Worm (Caenorhabditis elegans) whole organism, young adult: ENCODE measurements around the gene dhps-1.

Experiments used
- B0019.2 ChIP-seq: fragments of 200-800 bp; sonication (Bioruptor generic); conservative IDR thresholded peaks from 2 replicates; pipeline ENCODE4 v1.3.6; 2022; ENCODE audit warnings: missing genetic modification reagents, missing genetic modification characterization, missing compliant biosample characterization
- B0261.1 ChIP-seq: sonication (generic microtip); optimal IDR thresholded peaks from 2 replicates; lab custom pipeline; 2016; ENCODE audit warnings: mild to moderate bottlenecking, missing genetic modification characterization, moderate library complexity, missing compliant biosample characterization
- C17E4.6 ChIP-seq: fragments of 200-800 bp; sonication (Bioruptor generic); IDR thresholded peaks from 2 replicates; pipeline ENCODE4 v1.3.6; 2022; ENCODE audit warnings: missing genetic modification reagents, missing genetic modification characterization, missing compliant biosample characterization
- F37B4.10 ChIP-seq: fragments of 200-800 bp; sonication (Bioruptor generic); IDR thresholded peaks from 2 replicates; pipeline ENCODE4 v1.3.6; 2022; ENCODE audit warnings: missing genetic modification characterization, missing compliant biosample characterization
- F39B2.1 ChIP-seq: fragments of 200-800 bp; sonication (Bioruptor generic); IDR thresholded peaks from 2 replicates; pipeline ENCODE4 v1.3.6; 2022; ENCODE audit warnings: missing genetic modification reagents, missing genetic modification characterization, missing compliant biosample characterization
- F52B5.7 ChIP-seq: sonication (generic microtip); optimal IDR thresholded peaks from 2 replicates; lab custom pipeline; 2016; ENCODE audit warnings: mild to moderate bottlenecking, missing genetic modification characterization, missing compliant biosample characterization
- F55B11.4 ChIP-seq: sonication (generic microtip); optimal IDR thresholded peaks from 2 replicates; lab custom pipeline; 2016; ENCODE audit warnings: missing compliant biosample characterization, missing genetic modification characterization, borderline replicate concordance; ENCODE audit not compliant: insufficient read depth
- F57A8.1 ChIP-seq: fragments of 200-800 bp; sonication (Bioruptor generic); optimal IDR thresholded peaks from 2 replicates; lab custom pipeline; 2018; ENCODE audit warnings: mild to moderate bottlenecking, missing genetic modification characterization, moderate library complexity, missing compliant biosample characterization
- F57C9.4 ChIP-seq: sonication (generic microtip); optimal IDR thresholded peaks from 2 replicates; lab custom pipeline; 2017; ENCODE audit warnings: mild to moderate bottlenecking, missing genetic modification characterization, missing compliant biosample characterization
- T07F8.4 ChIP-seq: sonication (generic microtip); optimal IDR thresholded peaks from 2 replicates; lab custom pipeline; 2016; ENCODE audit warnings: mild to moderate bottlenecking, missing genetic modification characterization, moderate library complexity, missing compliant biosample characterization
- T26A5.8 ChIP-seq: sonication (generic microtip); optimal IDR thresholded peaks from 2 replicates; lab custom pipeline; 2016; ENCODE audit warnings: missing genetic modification characterization, missing compliant biosample characterization
- Y67H2A.10 ChIP-seq: fragments of 200-800 bp; sonication (Bioruptor generic); conservative IDR thresholded peaks from 2 replicates; pipeline ENCODE4 v1.3.6; 2022; ENCODE audit warnings: missing genetic modification reagents, missing genetic modification characterization, missing compliant biosample characterization
- aptf-2 ChIP-seq: fragments of 200-800 bp; sonication (Bioruptor generic); conservative IDR thresholded peaks from 2 replicates; pipeline ENCODE4 v1.3.6; 2022; ENCODE audit warnings: missing genetic modification reagents, missing genetic modification characterization, missing compliant biosample characterization
- atf-7 ChIP-seq: sonication (generic microtip); optimal IDR thresholded peaks from 2 replicates; lab custom pipeline; 2017; ENCODE audit warnings: mild to moderate bottlenecking, missing genetic modification characterization, missing compliant biosample characterization
- athp-1 ChIP-seq: sonication (generic microtip); optimal IDR thresholded peaks from 2 replicates; lab custom pipeline; 2017; ENCODE audit warnings: mild to moderate bottlenecking, missing genetic modification characterization, missing compliant biosample characterization
- attf-5 ChIP-seq: fragments of 200-800 bp; sonication (Bioruptor generic); optimal IDR thresholded peaks from 2 replicates; lab custom pipeline; 2018; ENCODE audit warnings: mild to moderate bottlenecking, missing genetic modification characterization, missing compliant biosample characterization
- ceh-27 ChIP-seq: fragments of 200-800 bp; sonication (Bioruptor generic); optimal IDR thresholded peaks from 2 replicates; lab custom pipeline; 2018; ENCODE audit warnings: mild to moderate bottlenecking, missing genetic modification characterization, moderate library complexity, missing compliant biosample characterization
- ceh-40 ChIP-seq: fragments of 200-800 bp; sonication (Bioruptor generic); IDR thresholded peaks from 2 replicates; pipeline ENCODE4 v1.3.6; 2022; ENCODE audit warnings: missing genetic modification characterization, missing compliant biosample characterization
- ceh-91 ChIP-seq: fragments of 200-800 bp; sonication (Bioruptor generic); IDR thresholded peaks from 2 replicates; pipeline ENCODE4 v1.3.6; 2022; ENCODE audit warnings: missing genetic modification reagents, missing genetic modification characterization, missing compliant biosample characterization
- chd-7 ChIP-seq: sonication (generic microtip); optimal IDR thresholded peaks from 2 replicates; lab custom pipeline; 2016; ENCODE audit warnings: mild to moderate bottlenecking, missing genetic modification characterization, moderate library complexity, missing compliant biosample characterization
- dox-1 ChIP-seq: fragments of 200-800 bp; sonication (Bioruptor generic); IDR thresholded peaks from 2 replicates; pipeline ENCODE4 v1.3.6; 2022; ENCODE audit warnings: missing genetic modification reagents, missing genetic modification characterization, missing compliant biosample characterization
- efl-1 ChIP-seq: fragments of 150-350 bp; optimal IDR thresholded peaks from 2 replicates; lab custom pipeline; 2014; ENCODE audit warnings: missing biosample characterization, missing genetic modification reagents, missing genetic modification characterization
- gei-17 ChIP-seq: fragments of 200-800 bp; sonication (Bioruptor generic); optimal IDR thresholded peaks from 2 replicates; lab custom pipeline; 2018; ENCODE audit warnings: mild to moderate bottlenecking, missing genetic modification characterization, missing compliant biosample characterization
- hmg-20 ChIP-seq: fragments of 200-800 bp; sonication (Bioruptor generic); IDR thresholded peaks from 2 replicates; pipeline ENCODE4 v1.3.6; 2022; ENCODE audit warnings: missing genetic modification reagents, missing genetic modification characterization, missing compliant biosample characterization
- hsf-1 ChIP-seq: fragments of 200-800 bp; sonication (Bioruptor generic); IDR thresholded peaks from 2 replicates; pipeline ENCODE4 v1.3.6; 2022; ENCODE audit warnings: missing genetic modification reagents, missing genetic modification characterization, missing compliant biosample characterization
- let-607 ChIP-seq, 2 experiments: fragments of 200-800 bp in 1 of 2; sonication (Bioruptor generic) in 1 of 2; sonication (generic microtip) in 1 of 2; optimal IDR thresholded peaks; 2 replicates each; lab custom pipeline; 2016 to 2018; ENCODE audit warnings: mild to moderate bottlenecking in 2 of 2, missing compliant biosample characterization in 2 of 2, missing genetic modification characterization in 2 of 2, moderate library complexity in 2 of 2, missing genotype in 1 of 2
- lin-26 ChIP-seq: fragments of 200-800 bp; sonication (Bioruptor generic); IDR thresholded peaks from 2 replicates; pipeline ENCODE4 v1.3.6; 2022; ENCODE audit warnings: missing genetic modification reagents, missing genetic modification characterization, missing compliant biosample characterization
- madf-3 ChIP-seq: fragments of 200-800 bp; sonication (Bioruptor generic); IDR thresholded peaks from 2 replicates; pipeline ENCODE4 v1.3.6; 2022; ENCODE audit warnings: missing genetic modification reagents, missing genetic modification characterization, missing compliant biosample characterization
- mel-28 ChIP-seq: sonication (generic microtip); optimal IDR thresholded peaks from 2 replicates; lab custom pipeline; 2016; ENCODE audit warnings: borderline replicate concordance, mild to moderate bottlenecking, missing genetic modification characterization, missing compliant biosample characterization
- mes-4 ChIP-seq: sonication (generic microtip); optimal IDR thresholded peaks from 2 replicates; lab custom pipeline; 2016; ENCODE audit warnings: missing genotype, missing genetic modification characterization, missing compliant biosample characterization
- nfyb-1 ChIP-seq: fragments of 200-800 bp; sonication (Bioruptor generic); IDR thresholded peaks from 2 replicates; pipeline ENCODE4 v1.3.6; 2022; ENCODE audit warnings: missing genetic modification reagents, missing genetic modification characterization, missing compliant biosample characterization
- nhr-179 ChIP-seq: sonication (generic microtip); optimal IDR thresholded peaks from 2 replicates; lab custom pipeline; 2016; ENCODE audit warnings: mild to moderate bottlenecking, missing genetic modification characterization, missing compliant biosample characterization
- nhr-27 ChIP-seq: fragments of 200-800 bp; sonication (Bioruptor generic); optimal IDR thresholded peaks from 2 replicates; lab custom pipeline; 2018; ENCODE audit warnings: mild to moderate bottlenecking, missing genetic modification characterization, moderate library complexity, missing compliant biosample characterization
- nhr-90 ChIP-seq: sonication (generic microtip); optimal IDR thresholded peaks from 2 replicates; lab custom pipeline; 2016; ENCODE audit warnings: missing genotype, mild to moderate bottlenecking, missing genetic modification characterization, missing compliant biosample characterization
- pbrm-1 ChIP-seq: fragments of 200-800 bp; sonication (Bioruptor generic); IDR thresholded peaks from 2 replicates; pipeline ENCODE4 v1.3.6; 2022; ENCODE audit warnings: missing genetic modification reagents, missing genetic modification characterization, missing compliant biosample characterization
- rcor-1 ChIP-seq: fragments of 200-800 bp; sonication (Bioruptor generic); IDR thresholded peaks from 2 replicates; pipeline ENCODE4 v1.3.6; 2022; ENCODE audit warnings: missing genetic modification reagents, missing genetic modification characterization, missing compliant biosample characterization
- snpc-3.4 ChIP-seq: sonication (generic microtip); optimal IDR thresholded peaks from 2 replicates; lab custom pipeline; 2017; ENCODE audit warnings: missing genetic modification characterization, mild to moderate bottlenecking, missing compliant biosample characterization, antibody characterized with exemption, moderate library complexity, missing genotype, missing genetic modification reagents
- somi-1 ChIP-seq: fragments of 200-800 bp; sonication (Bioruptor generic); optimal IDR thresholded peaks from 2 replicates; lab custom pipeline; 2018; ENCODE audit warnings: mild to moderate bottlenecking, missing genetic modification characterization, missing compliant biosample characterization
- tbp1 ChIP-seq: fragments of 200-800 bp; sonication (Bioruptor generic); optimal IDR thresholded peaks from 2 replicates; lab custom pipeline; 2018; ENCODE audit warnings: mild to moderate bottlenecking, missing genetic modification characterization, missing compliant biosample characterization
- unc-130 ChIP-seq: sonication (generic microtip); optimal IDR thresholded peaks from 2 replicates; lab custom pipeline; 2016; ENCODE audit warnings: missing genetic modification reagents, missing genetic modification characterization, missing compliant biosample characterization
- unc-62 ChIP-seq: fragments of 150-350 bp; optimal IDR thresholded peaks from 2 replicates; lab custom pipeline; 2014; ENCODE audit warnings: missing biosample characterization, missing genetic modification reagents, missing genetic modification characterization
- xnd-1 ChIP-seq: sonication (generic microtip); optimal IDR thresholded peaks from 2 replicates; lab custom pipeline; 2016; ENCODE audit warnings: missing genotype, missing genetic modification reagents, missing genetic modification characterization, missing compliant biosample characterization
- zfh-2 ChIP-seq: fragments of 200-800 bp; sonication (Bioruptor generic); conservative IDR thresholded peaks from 2 replicates; pipeline ENCODE4 v1.3.6; 2022; ENCODE audit warnings: missing genetic modification reagents, missing genetic modification characterization, missing compliant biosample characterization
- ztf-18 ChIP-seq: sonication (generic microtip); optimal IDR thresholded peaks from 2 replicates; lab custom pipeline; 2016; ENCODE audit warnings: missing genotype, mild to moderate bottlenecking, missing genetic modification characterization, missing compliant biosample characterization
- ztf-26 ChIP-seq: sonication (generic microtip); optimal IDR thresholded peaks from 2 replicates; lab custom pipeline; 2017; ENCODE audit warnings: missing genetic modification characterization, missing compliant biosample characterization
- ztf-6 ChIP-seq: fragments of 200-800 bp; sonication (Bioruptor generic); IDR thresholded peaks from 2 replicates; pipeline ENCODE4 v1.3.6; 2022; ENCODE audit warnings: missing genetic modification reagents, missing genetic modification characterization, missing compliant biosample characterization

Gene dhps-1

ce11 chrII:11966602-11967001, 26.2 kb upstream of the dhps-1 start, which contains the start of gene rab-7 (continued):
- TF ChIP-seq attf-5 (GFP tag; lab: Kevin White, UChicago), result no peak

ce11 chrII:11967507-11968127, 25.2 kb upstream of the dhps-1 start, which contains the start of gene W03C9.5:
Gene W03C9.5, minus strand, starts transcription at chrII:11967544.
- TF ChIP-seq hsf-1 (GFP tag; lab: Robert Waterston, UW), result 0 out of 2 replicates have a peak, but pooled peaks have one; percentile 46
- TF ChIP-seq xnd-1 (tag; lab: Kevin White, UChicago), result no peak
- peak; percentile 72; the same call in 1 of the 2 replicates for TF ChIP-seq ztf-6 (GFP tag; lab: Robert Waterston, UW)
- TF ChIP-seq nfyb-1 (GFP tag; lab: Robert Waterston, UW), result peak; percentile 72
- TF ChIP-seq unc-62 (GFP tag; lab: Kevin White, UChicago), result peak; percentile 18
- peak; percentile 100 for TF ChIP-seq madf-3
- no peak for TF ChIP-seq T26A5.8 (tag; lab: Kevin White, UChicago)
- TF ChIP-seq zfh-2 (GFP tag; lab: Robert Waterston, UW), result peak; percentile 94
- peak; percentile 66 for TF ChIP-seq chd-7 (tag; lab: Kevin White, UChicago)
- TF ChIP-seq B0019.2, result peak; percentile 42; the same call in 1 of the 2 replicates
- TF ChIP-seq hmg-20 (GFP tag; lab: Robert Waterston, UW), result no peak
- TF ChIP-seq mes-4, result no peak
- TF ChIP-seq T07F8.4 (tag; lab: Kevin White, UChicago), result peak; percentile 14
- peak; percentile 87 for TF ChIP-seq athp-1 (tag; lab: Kevin White, UChicago)
- TF ChIP-seq F52B5.7 (tag; lab: Kevin White, UChicago), result peak; percentile 29
- no peak for TF ChIP-seq F37B4.10
- TF ChIP-seq attf-5 (GFP tag; lab: Kevin White, UChicago), result peak; percentile 98
- no peak for TF ChIP-seq F57C9.4 (tag; lab: Kevin White, UChicago)
- TF ChIP-seq atf-7 (tag; lab: Kevin White, UChicago), result peak; percentile 70
- TF ChIP-seq nhr-27 (tag; lab: Kevin White, UChicago), result no peak
- TF ChIP-seq lin-26 (GFP tag; lab: Robert Waterston, UW), result peak; percentile 77
- peak; percentile 54 for TF ChIP-seq ztf-18
- peak; percentile 84 for TF ChIP-seq somi-1
- peak; percentile 79 for TF ChIP-seq aptf-2 (GFP tag; lab: Robert Waterston, UW)
- no peak for TF ChIP-seq F57A8.1 (GFP tag; lab: Kevin White, UChicago)
- TF ChIP-seq mel-28 (tag; lab: Kevin White, UChicago), result no peak
- TF ChIP-seq Y67H2A.10 (GFP tag; lab: Robert Waterston, UW), result peak; percentile 93
- TF ChIP-seq nhr-90, result peak; percentile 79
- TF ChIP-seq nhr-179 (tag; lab: Kevin White, UChicago), result no peak
- TF ChIP-seq F55B11.4 (tag; lab: Kevin White, UChicago), result no peak
- no peak for TF ChIP-seq ceh-40
- TF ChIP-seq C17E4.6, result peak; percentile 60; the same call in 1 of the 2 replicates
- peak; percentile 58 for TF ChIP-seq efl-1 (GFP tag; lab: Kevin White, UChicago)
- peak; percentile 57 to 75 for TF ChIP-seq let-607 (tag; optimal IDR thresholded peaks at IDR 0.05; lab: Kevin White, UChicago)
- TF ChIP-seq ceh-27 (GFP tag; lab: Kevin White, UChicago), result peak; percentile 96
- TF ChIP-seq B0261.1 (tag; lab: Kevin White, UChicago), result peak; percentile 31
- TF ChIP-seq snpc-3.4 (tag; lab: Kevin White, UChicago), result no peak
- peak; percentile 93 for TF ChIP-seq dox-1 (GFP tag; lab: Robert Waterston, UW)
- peak; percentile 20 for TF ChIP-seq unc-130 (GFP tag; lab: Kevin White, UChicago)
- peak; percentile 92 for TF ChIP-seq pbrm-1 (GFP tag; lab: Robert Waterston, UW)
- peak; percentile 73 for TF ChIP-seq tbp1 (GFP tag; lab: Kevin White, UChicago)
- TF ChIP-seq ztf-26 (tag; lab: Kevin White, UChicago), result peak; percentile 94
- TF ChIP-seq F39B2.1 (GFP tag; lab: Robert Waterston, UW), result no peak
- peak; percentile 78 for TF ChIP-seq rcor-1
- TF ChIP-seq gei-17 (GFP tag; lab: Kevin White, UChicago), result peak; percentile 10
- peak; percentile 80 for TF ChIP-seq ceh-91
